Worm (Caenorhabditis elegans) whole organism, midembryonic: ENCODE results near the gene F42A8.1.

Experiments used
- T22C8.4 ChIP-seq: fragments of 200-800 bp; sonication (Bioruptor generic); IDR thresholded peaks from 2 replicates; pipeline ENCODE4 v1.3.6; 2022; ENCODE audit warnings: missing genetic modification characterization, missing compliant biosample characterization
- cog-1 ChIP-seq: sonication (generic microtip); optimal IDR thresholded peaks from 2 replicates; lab custom pipeline; 2016; ENCODE audit warnings: missing genetic modification characterization, missing compliant biosample characterization
- flt-1 ChIP-seq: fragments of 200-800 bp; sonication (Bioruptor generic); IDR thresholded peaks from 2 replicates; pipeline ENCODE4 v1.3.6; 2022; ENCODE audit warnings: missing genetic modification characterization, missing compliant biosample characterization
- klf-2 ChIP-seq: fragments of 200-800 bp; sonication (Bioruptor generic); conservative IDR thresholded peaks from 2 replicates; pipeline ENCODE4 v1.3.6; 2022; ENCODE audit warnings: missing genetic modification reagents, missing genetic modification characterization, missing compliant biosample characterization
- med-1 ChIP-seq: sonication (generic microtip); optimal IDR thresholded peaks from 2 replicates; lab custom pipeline; 2017; ENCODE audit warnings: missing genetic modification characterization, mild to moderate bottlenecking, missing compliant biosample characterization, antibody characterized with exemption, missing genetic modification reagents; ENCODE audit not compliant: insufficient read depth
- ref-1 ChIP-seq: fragments of 200-800 bp; sonication (Bioruptor generic); conservative IDR thresholded peaks from 2 replicates; pipeline ENCODE4 v1.3.6; 2022; ENCODE audit warnings: missing genetic modification reagents, missing genetic modification characterization, missing compliant biosample characterization
- tab-1 ChIP-seq: fragments of 200-800 bp; sonication (Bioruptor generic); IDR thresholded peaks from 2 replicates; pipeline ENCODE4 v1.3.6; 2022; ENCODE audit warnings: missing genetic modification characterization, missing compliant biosample characterization
- ztf-23 ChIP-seq: fragments of 200-800 bp; sonication (Bioruptor generic); IDR thresholded peaks from 2 replicates; pipeline ENCODE4 v1.3.6; 2022; ENCODE audit warnings: missing genetic modification reagents, missing genetic modification characterization, missing compliant biosample characterization
- ztf-29 ChIP-seq: fragments of 200-800 bp; sonication (Bioruptor generic); IDR thresholded peaks from 2 replicates; pipeline ENCODE4 v1.3.6; 2022; ENCODE audit warnings: missing genetic modification reagents, missing genetic modification characterization, missing compliant biosample characterization

F42A8.1 gene

ce11 chrII:9336651-9337050, 9.7 kb downstream of the F42A8.1 start:
- TF ChIP-seq ref-1 (GFP tag; lab: Robert Waterston, UW) (no peak), cog-1 (tag; lab: Kevin White, UChicago) (no peak), ztf-23 (GFP tag; lab: Robert Waterston, UW) (no peak), tab-1 (GFP tag; lab: Robert Waterston, UW) (no peak), klf-2 (GFP tag; lab: Robert Waterston, UW) (no peak), T22C8.4 (GFP tag; lab: Robert Waterston, UW) (no peak), flt-1 (GFP tag; lab: Robert Waterston, UW) (no peak), ztf-29 (GFP tag; lab: Robert Waterston, UW) (no peak), med-1 (GFP tag; lab: Kevin White, UChicago) (no peak)

ce11 chrII:9333714-9334113, 12.7 kb downstream of the F42A8.1 start, which contains the start of gene scp-1:
Gene scp-1, plus strand, starts transcription at chrII:9334014.
- TF ChIP-seq ztf-23 (GFP tag; lab: Robert Waterston, UW) = no peak
- no peak for TF ChIP-seq klf-2 (GFP tag; lab: Robert Waterston, UW)
- TF ChIP-seq ztf-29 (GFP tag; lab: Robert Waterston, UW) = no peak
- TF ChIP-seq ref-1 (GFP tag; lab: Robert Waterston, UW) = no peak
- TF ChIP-seq flt-1 (GFP tag; lab: Robert Waterston, UW) = no peak
- no peak for TF ChIP-seq tab-1 (GFP tag; lab: Robert Waterston, UW)
- no peak for TF ChIP-seq T22C8.4 (GFP tag; lab: Robert Waterston, UW)
- TF ChIP-seq med-1 (GFP tag; lab: Kevin White, UChicago) = no peak
- no peak for TF ChIP-seq cog-1 (tag; lab: Kevin White, UChicago)

- TF ChIP-seq ref-1 (GFP tag; lab: Robert Waterston, UW) = no peak
- no peak for TF ChIP-seq med-1 (GFP tag; lab: Kevin White, UChicago)
- TF ChIP-seq T22C8.4 (GFP tag; lab: Robert Waterston, UW) = no peak
- TF ChIP-seq klf-2 (GFP tag; lab: Robert Waterston, UW) = no peak
- no peak for TF ChIP-seq ztf-23 (GFP tag; lab: Robert Waterston, UW)
- TF ChIP-seq tab-1 (GFP tag; lab: Robert Waterston, UW) = no peak
- no peak for TF ChIP-seq cog-1 (tag; lab: Kevin White, UChicago)
- no peak for TF ChIP-seq flt-1 (GFP tag; lab: Robert Waterston, UW)
- no peak for TF ChIP-seq ztf-29 (GFP tag; lab: Robert Waterston, UW)
Measured at ce11 chrII:9333034-9333433, 13.4 kb downstream of the F42A8.1 start.

- TF ChIP-seq ztf-23 (GFP tag; lab: Robert Waterston, UW) = no peak
- no peak for TF ChIP-seq T22C8.4 (GFP tag; lab: Robert Waterston, UW)
- TF ChIP-seq ref-1 (GFP tag; lab: Robert Waterston, UW) = no peak
- no peak for TF ChIP-seq ztf-29 (GFP tag; lab: Robert Waterston, UW)
- TF ChIP-seq klf-2 (GFP tag; lab: Robert Waterston, UW) = no peak
- TF ChIP-seq cog-1 (tag; lab: Kevin White, UChicago) = no peak
- no peak for TF ChIP-seq tab-1 (GFP tag; lab: Robert Waterston, UW)
- no peak for TF ChIP-seq med-1 (GFP tag; lab: Kevin White, UChicago)
- TF ChIP-seq flt-1 (GFP tag; lab: Robert Waterston, UW) = no peak
Measured at ce11 chrII:9331343-9331742, 15.0 kb downstream of the F42A8.1 start, which contains the start of gene eif-3.F. Gene eif-3.F, plus strand, starts transcription at chrII:9331643.

ce11 chrII:9329474-9329873, 16.9 kb downstream of the F42A8.1 start, which contains the start of gene wbp-2:
Gene wbp-2, plus strand, starts transcription at chrII:9329774.
- TF ChIP-seq ztf-23 (GFP tag; lab: Robert Waterston, UW) (no peak), ztf-29 (GFP tag; lab: Robert Waterston, UW) (no peak), T22C8.4 (GFP tag; lab: Robert Waterston, UW) (no peak), flt-1 (GFP tag; lab: Robert Waterston, UW) (no peak), med-1 (GFP tag; lab: Kevin White, UChicago) (no peak), tab-1 (GFP tag; lab: Robert Waterston, UW) (no peak), klf-2 (GFP tag; lab: Robert Waterston, UW) (no peak), ref-1 (GFP tag; lab: Robert Waterston, UW) (no peak), cog-1 (tag; lab: Kevin White, UChicago) (no peak)

- TF ChIP-seq flt-1 (GFP tag; lab: Robert Waterston, UW) (no peak), ref-1 (GFP tag; lab: Robert Waterston, UW) (no peak), T22C8.4 (GFP tag; lab: Robert Waterston, UW) (no peak), tab-1 (GFP tag; lab: Robert Waterston, UW) (no peak), cog-1 (tag; lab: Kevin White, UChicago) (no peak), klf-2 (GFP tag; lab: Robert Waterston, UW) (no peak), ztf-29 (GFP tag; lab: Robert Waterston, UW) (no peak), med-1 (GFP tag; lab: Kevin White, UChicago) (no peak), ztf-23 (GFP tag; lab: Robert Waterston, UW) (no peak)
Measured at ce11 chrII:9325555-9325954, 20.8 kb downstream of the F42A8.1 start.

- TF ChIP-seq ref-1 (GFP tag; lab: Robert Waterston, UW) (no peak), ztf-23 (GFP tag; lab: Robert Waterston, UW) (peak; percentile 65)
Measured at ce11 chrII:9324824-9325351, 21.5 kb downstream of the F42A8.1 start, which contains the start of gene eat-3. Gene eat-3, plus strand, starts transcription at chrII:9324874.

ce11 chrII:9323660-9324059, 22.7 kb downstream of the F42A8.1 start, which contains the start of gene egli-1:
Gene egli-1, plus strand, starts transcription at chrII:9323960.
- TF ChIP-seq flt-1 (GFP tag; lab: Robert Waterston, UW) (no peak), ref-1 (GFP tag; lab: Robert Waterston, UW) (no peak), med-1 (GFP tag; lab: Kevin White, UChicago) (no peak), T22C8.4 (GFP tag; lab: Robert Waterston, UW) (no peak), tab-1 (GFP tag; lab: Robert Waterston, UW) (no peak), klf-2 (GFP tag; lab: Robert Waterston, UW) (no peak), ztf-23 (GFP tag; lab: Robert Waterston, UW) (no peak), cog-1 (tag; lab: Kevin White, UChicago) (no peak), ztf-29 (GFP tag; lab: Robert Waterston, UW) (no peak)
